Worm (Caenorhabditis elegans) whole organism, late embryonic: ENCODE results near the gene lmtr-5.

ENCODE experiments used
- F13H6.1 ChIP-seq: sonication (generic microtip); optimal IDR thresholded peaks from 2 replicates; lab custom pipeline; 2016; ENCODE audit warnings: missing genetic modification characterization, missing compliant biosample characterization
- ref-2 ChIP-seq: sonication (generic microtip); optimal IDR thresholded peaks from 2 replicates; lab custom pipeline; 2016; ENCODE audit warnings: missing genetic modification characterization, missing compliant biosample characterization
- syd-9 ChIP-seq: sonication (generic microtip); optimal IDR thresholded peaks from 2 replicates; lab custom pipeline; 2016; ENCODE audit warnings: mild to moderate bottlenecking, missing genetic modification characterization, moderate library complexity, missing compliant biosample characterization

- TF ChIP-seq syd-9 (tag; lab: Kevin White, UChicago) (no peak), F13H6.1 (tag; lab: Kevin White, UChicago) (no peak), ref-2 (no peak)
Observed at ce11 chrIII:3176775-3177174, 6.7 kb upstream of the lmtr-5 start.
